Worm (Caenorhabditis elegans) whole organism, L3 larva: ENCODE data around the gene fcmt-1.

ENCODE experiments used
- R02D3.7 ChIP-seq: fragments of 150-350 bp; optimal IDR thresholded peaks from 2 replicates; lab custom pipeline; 2014; ENCODE audit warnings: missing biosample characterization, missing genetic modification characterization
- ZK546.5 ChIP-seq: sonication (generic microtip); optimal IDR thresholded peaks from 2 replicates; lab custom pipeline; 2017; ENCODE audit warnings: missing biosample characterization, missing genetic modification characterization
- aly-2 ChIP-seq: fragments of 150-350 bp; optimal IDR thresholded peaks from 2 replicates; lab custom pipeline; 2014; ENCODE audit warnings: missing biosample characterization, missing genetic modification characterization
- ama-1 ChIP-seq: fragments of 150-350 bp; optimal IDR thresholded peaks from 2 replicates; lab custom pipeline; 2018
- ceh-16 ChIP-seq: sonication (generic microtip); optimal IDR thresholded peaks from 2 replicates; lab custom pipeline; 2017; ENCODE audit warnings: missing biosample characterization, missing genetic modification characterization
- ceh-28 ChIP-seq: fragments of 150-350 bp; optimal IDR thresholded peaks from 2 replicates; lab custom pipeline; 2014; ENCODE audit warnings: missing biosample characterization, missing genetic modification reagents, missing genetic modification characterization
- ceh-82 ChIP-seq: fragments of 150-350 bp; optimal IDR thresholded peaks from 2 replicates; lab custom pipeline; 2014; ENCODE audit warnings: missing biosample characterization, missing genetic modification characterization
- ceh-9 ChIP-seq: sonication (generic microtip); optimal IDR thresholded peaks from 2 replicates; lab custom pipeline; 2018; ENCODE audit warnings: missing biosample characterization, missing genetic modification characterization
- daf-12 ChIP-seq: fragments of 150-350 bp; optimal IDR thresholded peaks from 2 replicates; lab custom pipeline; 2014; ENCODE audit warnings: missing biosample characterization, missing genetic modification reagents, missing genetic modification characterization
- egl-27 ChIP-seq: sonication (generic microtip); optimal IDR thresholded peaks from 4 replicates; lab custom pipeline; 2017; ENCODE audit warnings: missing biosample characterization, missing genetic modification reagents, missing genetic modification characterization
- egl-5 ChIP-seq: fragments of 150-350 bp; optimal IDR thresholded peaks from 2 replicates; lab custom pipeline; 2017; ENCODE audit warnings: missing biosample characterization, missing genetic modification reagents, missing genetic modification characterization, inconsistent platforms
- elt-1 ChIP-seq: fragments of 150-350 bp; optimal IDR thresholded peaks from 2 replicates; lab custom pipeline; 2014; ENCODE audit warnings: missing biosample characterization, missing genetic modification characterization
- elt-2 ChIP-seq: sonication (generic microtip); optimal IDR thresholded peaks from 2 replicates; lab custom pipeline; 2016; ENCODE audit warnings: missing genetic modification reagents, mild to moderate bottlenecking, missing genetic modification characterization, missing compliant biosample characterization
- elt-3 ChIP-seq, 3 experiments: fragments of 150-350 bp in 1 of 3; sonication (generic microtip) in 2 of 3; optimal IDR thresholded peaks; 2 replicates in 2 of 3; 4 replicates in 1 of 3; lab custom pipeline; 2014 to 2017; ENCODE audit warnings: missing biosample characterization in 3 of 3, missing genetic modification characterization in 3 of 3
- eor-1 ChIP-seq, 2 experiments: fragments of 150-350 bp; optimal IDR thresholded peaks; 2 replicates each; lab custom pipeline; 2014 to 2018; ENCODE audit warnings: missing biosample characterization in 2 of 2, missing genetic modification characterization in 2 of 2
- fkh-10 ChIP-seq: sonication (generic microtip); optimal IDR thresholded peaks from 2 replicates; lab custom pipeline; 2017; ENCODE audit warnings: missing biosample characterization, missing genetic modification reagents, missing genetic modification characterization
- fkh-2 ChIP-seq: fragments of 150-350 bp; optimal IDR thresholded peaks from 2 replicates; lab custom pipeline; 2014; ENCODE audit warnings: missing biosample characterization, missing genetic modification reagents, missing genetic modification characterization
- fos-1 ChIP-seq: fragments of 150-350 bp; optimal IDR thresholded peaks from 2 replicates; lab custom pipeline; 2014; ENCODE audit warnings: missing biosample characterization, missing genetic modification characterization
- hmg-11 ChIP-seq: sonication (generic microtip); optimal IDR thresholded peaks from 2 replicates; lab custom pipeline; 2016; ENCODE audit warnings: missing genetic modification characterization, missing compliant biosample characterization
- jun-1 ChIP-seq: fragments of 150-350 bp; optimal IDR thresholded peaks from 2 replicates; lab custom pipeline; 2014; ENCODE audit warnings: missing biosample characterization, missing genetic modification reagents, missing genetic modification characterization
- lin-15B ChIP-seq: fragments of 150-350 bp; optimal IDR thresholded peaks from 2 replicates; lab custom pipeline; 2014; ENCODE audit warnings: missing biosample characterization, missing genetic modification characterization
- lin-39 ChIP-seq: fragments of 150-350 bp; optimal IDR thresholded peaks from 2 replicates; lab custom pipeline; 2018; ENCODE audit warnings: missing biosample characterization, missing genetic modification reagents, missing genetic modification characterization
- mdl-1 ChIP-seq: fragments of 150-350 bp; optimal IDR thresholded peaks from 2 replicates; lab custom pipeline; 2014; ENCODE audit warnings: missing biosample characterization, missing genetic modification characterization
- mml-1 ChIP-seq: fragments of 150-350 bp; sonication (generic microtip); optimal IDR thresholded peaks from 3 replicates; lab custom pipeline; 2014; ENCODE audit warnings: missing biosample characterization, missing genetic modification characterization
- nfya-1 ChIP-seq: sonication (generic microtip); optimal IDR thresholded peaks from 2 replicates; lab custom pipeline; 2017; ENCODE audit warnings: missing genetic modification characterization, mild to moderate bottlenecking, missing compliant biosample characterization, antibody characterized with exemption, moderate library complexity; ENCODE audit not compliant: insufficient read depth
- nhr-11 ChIP-seq: fragments of 150-350 bp; optimal IDR thresholded peaks from 2 replicates; lab custom pipeline; 2014; ENCODE audit warnings: missing biosample characterization, missing genetic modification characterization
- nhr-12 ChIP-seq: fragments of 150-350 bp; optimal IDR thresholded peaks from 2 replicates; lab custom pipeline; 2014; ENCODE audit warnings: missing biosample characterization, missing genetic modification characterization
- nhr-23 ChIP-seq: fragments of 150-350 bp; optimal IDR thresholded peaks from 2 replicates; lab custom pipeline; 2014; ENCODE audit warnings: missing biosample characterization, missing genetic modification reagents, missing genetic modification characterization
- nhr-237 ChIP-seq: fragments of 150-350 bp; optimal IDR thresholded peaks from 2 replicates; lab custom pipeline; 2014; ENCODE audit warnings: missing biosample characterization, missing genetic modification characterization
- nhr-25 ChIP-seq: sonication (generic microtip); optimal IDR thresholded peaks from 2 replicates; lab custom pipeline; 2017; ENCODE audit warnings: missing biosample characterization, missing genetic modification characterization
- nhr-28 ChIP-seq: fragments of 150-350 bp; optimal IDR thresholded peaks from 2 replicates; lab custom pipeline; 2014; ENCODE audit warnings: missing biosample characterization, missing genetic modification characterization
- nhr-43 ChIP-seq: sonication (generic microtip); optimal IDR thresholded peaks from 2 replicates; lab custom pipeline; 2016; ENCODE audit warnings: mild to moderate bottlenecking, missing genetic modification characterization, missing compliant biosample characterization; ENCODE audit not compliant: poor library complexity, severe bottlenecking
- nhr-67 ChIP-seq: fragments of 150-350 bp; optimal IDR thresholded peaks from 2 replicates; lab custom pipeline; 2014; ENCODE audit warnings: missing biosample characterization, missing genetic modification characterization
- nhr-77 ChIP-seq: fragments of 150-350 bp; optimal IDR thresholded peaks from 2 replicates; lab custom pipeline; 2014; ENCODE audit warnings: missing biosample characterization, missing genetic modification characterization
- pha-4 ChIP-seq: fragments of 150-350 bp; optimal IDR thresholded peaks from 2 replicates; lab custom pipeline; 2014; ENCODE audit warnings: missing biosample characterization, missing genetic modification reagents, missing genetic modification characterization
- pqm-1 ChIP-seq: fragments of 150-350 bp; optimal IDR thresholded peaks from 2 replicates; lab custom pipeline; 2017; ENCODE audit warnings: missing biosample characterization, missing genetic modification characterization, inconsistent platforms
- skn-1 ChIP-seq: fragments of 150-350 bp; optimal IDR thresholded peaks from 2 replicates; lab custom pipeline; 2014; ENCODE audit warnings: missing biosample characterization, missing genetic modification characterization
- snpc-4 ChIP-seq: fragments of 150-350 bp; optimal IDR thresholded peaks from 2 replicates; lab custom pipeline; 2014; ENCODE audit warnings: missing biosample characterization, missing genetic modification characterization
- tbx-2 ChIP-seq: sonication (generic microtip); optimal IDR thresholded peaks from 2 replicates; lab custom pipeline; 2016; ENCODE audit warnings: mild to moderate bottlenecking, missing genetic modification characterization, missing compliant biosample characterization
- unc-39 ChIP-seq: sonication (generic microtip); optimal IDR thresholded peaks from 4 replicates; lab custom pipeline; 2017; ENCODE audit warnings: missing biosample characterization, missing genetic modification characterization
- unc-62 ChIP-seq: fragments of 150-350 bp; sonication (generic microtip); optimal IDR thresholded peaks from 4 replicates; lab custom pipeline; 2014; ENCODE audit warnings: missing biosample characterization, missing genetic modification reagents, missing genetic modification characterization
- ztf-11 ChIP-seq: fragments of 150-350 bp; optimal IDR thresholded peaks from 2 replicates; lab custom pipeline; 2014; ENCODE audit warnings: missing biosample characterization, missing genetic modification characterization
- ztf-4 ChIP-seq: fragments of 150-350 bp; optimal IDR thresholded peaks from 2 replicates; lab custom pipeline; 2014; ENCODE audit warnings: missing biosample characterization, missing genetic modification characterization

fcmt-1 gene

DNA sequence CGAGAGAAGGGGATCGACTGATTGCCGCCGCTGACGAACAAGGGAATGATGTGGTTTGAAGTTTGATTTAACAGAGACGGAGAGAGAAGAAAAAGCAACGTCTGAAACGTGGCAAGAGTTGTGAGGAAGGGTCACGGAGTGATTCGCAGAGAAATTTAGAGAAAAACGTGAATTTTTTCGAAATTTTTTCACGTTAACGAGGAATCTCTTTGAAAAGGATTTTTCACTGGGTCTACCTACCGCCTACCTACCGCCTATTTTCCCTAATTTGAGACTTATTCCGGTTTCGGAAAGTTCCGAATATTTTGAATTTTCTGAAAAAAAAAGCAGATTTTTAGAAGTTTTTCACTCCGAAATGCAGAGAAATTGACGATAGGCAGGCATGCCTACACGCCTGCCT is at the start of gene fcmt-1:
Gene fcmt-1, minus strand, starts transcription at position 101 of the 400 bp plus-strand sequence.
- TF ChIP-seq ztf-11 = no peak
- TF ChIP-seq lin-39 = no peak
- no peak for TF ChIP-seq ceh-82 (tag; lab: Kevin White, UChicago)
- no peak for TF ChIP-seq daf-12 (tag; lab: Kevin White, UChicago)
- TF ChIP-seq elt-3 (tag; optimal IDR thresholded peaks at IDR 0.05; lab: Kevin White, UChicago) = no peak

DNA sequence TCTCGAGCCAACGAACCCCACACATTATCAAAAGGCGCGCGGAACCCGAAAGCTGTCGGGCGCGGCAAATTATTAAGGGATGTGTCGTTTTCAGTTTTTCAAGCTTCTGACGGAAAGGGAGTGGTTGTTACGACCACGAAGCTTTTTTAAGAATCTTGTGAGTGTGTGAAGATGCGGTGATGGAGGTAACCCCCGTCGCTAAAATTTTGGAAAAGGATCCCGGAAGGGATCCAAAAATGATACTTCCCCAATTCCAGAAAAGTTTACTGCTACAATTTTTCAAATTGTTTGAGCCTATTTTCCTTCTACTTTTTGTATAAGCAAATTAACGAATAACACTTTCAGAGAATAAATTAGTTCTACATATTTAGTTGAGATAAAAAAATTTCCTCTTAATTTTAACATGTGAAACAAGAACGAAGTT is 47.3 kb upstream of the fcmt-1 start:
- TF ChIP-seq snpc-4 (peak; percentile 77), nfya-1 (tag; lab: Kevin White, UChicago) (peak; percentile 83), lin-39 (peak; percentile 68), tbx-2 (tag; lab: Kevin White, UChicago) (peak; percentile 54), nhr-28 (tag; lab: Kevin White, UChicago) (no peak), egl-5 (no peak), ztf-4 (tag; lab: Kevin White, UChicago) (peak; percentile 83), daf-12 (tag; lab: Kevin White, UChicago) (no peak), egl-27 (no peak), nhr-67 (no peak), unc-39 (tag; lab: Kevin White, UChicago) (no peak), unc-62 (GFP tag; lab: Kevin White, UChicago) (no peak), fkh-10 (GFP tag; lab: Kevin White, UChicago) (no peak), ZK546.5 (tag; lab: Kevin White, UChicago) (no peak), pha-4 (tag; lab: Kevin White, UChicago) (peak; percentile 94), hmg-11 (tag; lab: Kevin White, UChicago) (no peak), ceh-28 (tag; lab: Kevin White, UChicago) (no peak), nhr-237 (tag; lab: Kevin White, UChicago) (no peak), fos-1 (tag; lab: Kevin White, UChicago) (peak; percentile 65), ceh-9 (no peak), elt-2 (tag; lab: Kevin White, UChicago) (peak; percentile 29), fkh-2 (no peak), nhr-12 (no peak), ceh-16 (peak; percentile 67), R02D3.7 (tag; lab: Kevin White, UChicago) (no peak), nhr-25 (tag; lab: Kevin White, UChicago) (peak; percentile 80), mml-1 (tag; lab: Kevin White, UChicago) (no peak), elt-1 (tag; lab: Kevin White, UChicago) (no peak), nhr-11 (no peak), pqm-1 (tag; lab: Kevin White, UChicago) (no peak), elt-3 (tag; optimal IDR thresholded peaks at IDR 0.05; lab: Kevin White, UChicago) (no peak), skn-1 (no peak), aly-2 (no peak), nhr-43 (no peak), mdl-1 (tag; lab: Kevin White, UChicago) (no peak), ama-1 (lab: Kevin White, UChicago) (peak; percentile 100), nhr-23 (tag; lab: Kevin White, UChicago) (no peak), eor-1 (tag; optimal IDR thresholded peaks at IDR 0.05; lab: Kevin White, UChicago) (peak in 1 of 2 experiments; percentile 11), lin-15B (no peak), jun-1 (tag; lab: Kevin White, UChicago) (no peak), nhr-77 (tag; lab: Kevin White, UChicago) (no peak), ceh-82 (tag; lab: Kevin White, UChicago) (no peak)

DNA sequence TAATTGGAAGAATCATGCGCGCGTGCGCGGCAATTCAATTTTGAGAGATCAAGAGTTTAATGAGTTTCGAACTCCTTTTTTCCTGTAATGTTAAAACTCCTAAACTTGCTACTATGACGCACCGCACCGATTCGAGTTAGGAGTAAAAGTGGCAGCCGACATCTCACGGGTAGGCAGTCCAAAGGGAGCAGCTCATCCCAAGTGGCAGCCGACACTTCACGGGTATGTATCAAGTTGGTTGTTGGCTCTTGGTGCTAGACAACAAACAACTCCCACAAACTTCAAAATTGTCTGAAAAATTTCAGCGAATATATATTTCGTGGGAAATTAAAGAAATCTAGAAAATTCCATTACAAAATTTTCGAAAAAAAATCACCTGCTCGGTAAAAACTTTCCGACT is 43.8 kb upstream of the fcmt-1 start:
- TF ChIP-seq snpc-4 = peak; percentile 58
- no peak for TF ChIP-seq unc-39 (tag; lab: Kevin White, UChicago)
